Worm (Caenorhabditis elegans) whole organism, L1 larva: ENCODE measurements around the gene C35D10.7.

Experiments
- ces-1 ChIP-seq: fragments of 150-350 bp; optimal IDR thresholded peaks from 2 replicates; lab custom pipeline; 2014; ENCODE audit warnings: missing biosample characterization, missing genetic modification reagents, missing genetic modification characterization
- isw-1 ChIP-seq: fragments of 200-800 bp; sonication (Bioruptor generic); IDR thresholded peaks from 2 replicates; pipeline ENCODE4 v1.3.6; 2022; ENCODE audit warnings: missing genetic modification characterization, missing compliant biosample characterization
- pax-3 ChIP-seq: fragments of 200-800 bp; sonication (Bioruptor generic); optimal IDR thresholded peaks from 2 replicates; lab custom pipeline; 2018; ENCODE audit warnings: mild to moderate bottlenecking, missing genetic modification characterization, moderate library complexity, missing compliant biosample characterization
- sox-4 ChIP-seq: sonication (generic microtip); optimal IDR thresholded peaks from 2 replicates; lab custom pipeline; 2016; ENCODE audit warnings: missing genetic modification characterization, missing compliant biosample characterization
- unc-62 ChIP-seq: fragments of 150-350 bp; optimal IDR thresholded peaks from 2 replicates; lab custom pipeline; 2014; ENCODE audit warnings: missing biosample characterization, missing genetic modification reagents, missing genetic modification characterization
- vab-15 ChIP-seq: sonication (generic microtip); optimal IDR thresholded peaks from 2 replicates; lab custom pipeline; 2017; ENCODE audit warnings: missing genotype, mild to moderate bottlenecking, missing genetic modification characterization, missing compliant biosample characterization

DNA sequence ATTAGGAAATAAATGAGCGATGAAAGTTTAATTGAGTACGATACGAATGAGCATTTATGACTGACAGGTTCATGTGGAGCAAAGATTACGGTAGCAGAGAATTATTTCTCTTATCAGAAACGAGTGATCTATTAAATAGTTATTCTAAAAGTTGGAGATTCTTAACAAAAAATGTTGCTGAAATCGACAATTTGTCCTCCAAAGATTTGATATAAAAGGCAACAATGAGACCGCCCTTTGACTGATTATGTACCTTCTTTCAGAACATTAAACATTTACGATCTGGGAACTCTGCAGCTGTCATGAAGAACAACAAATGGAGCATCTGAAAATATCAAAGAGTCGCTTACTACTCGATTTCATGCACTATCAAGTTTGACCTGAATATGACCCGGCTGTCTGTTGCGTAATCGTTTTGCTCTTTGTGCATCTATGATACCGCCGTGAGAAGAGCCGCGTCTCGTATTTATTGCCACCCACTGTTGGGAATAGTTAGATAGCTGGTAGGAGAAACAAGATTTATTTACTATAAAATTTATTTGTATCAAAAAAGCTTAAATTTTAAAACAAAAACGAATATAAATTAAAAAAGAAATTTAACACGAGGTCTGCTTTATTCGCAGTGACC, 46.4 kb upstream of the C35D10.7 start, which contains the start of gene pal-1:
- no peak for TF ChIP-seq isw-1 (GFP tag; lab: Robert Waterston, UW)
- TF ChIP-seq vab-15 (tag; lab: Kevin White, UChicago) = no peak
- no peak for TF ChIP-seq ces-1 (GFP tag; lab: Kevin White, UChicago)
- no peak for TF ChIP-seq unc-62
- no peak for TF ChIP-seq sox-4 (tag; lab: Kevin White, UChicago)
- TF ChIP-seq pax-3 = no peak
